Worm (Caenorhabditis elegans): ENCODE measurements around the gene srd-43.

The srd-43 gene

ce11 chrX:13264550-13264949, 41.1 kb downstream of the srd-43 start (continued):
- TF ChIP-seq daf-12 (tag; optimal IDR thresholded peaks at IDR 0.05) = no peak
- TF ChIP-seq pqm-1 (tag; optimal IDR thresholded peaks at IDR 0.05) = no peak
- TF ChIP-seq lsy-2 (tag; optimal IDR thresholded peaks at IDR 0.05) = no peak
- TF ChIP-seq dmd-9 (GFP tag; IDR thresholded peaks at IDR 0.05) = peak; percentile 77; the same call in 1 of the 2 replicates
- peak; percentile 80; the same call in 1 of the 2 replicates for TF ChIP-seq D1046.2 (GFP tag; IDR thresholded peaks at IDR 0.05)
- TF ChIP-seq nhr-11 (tag; optimal IDR thresholded peaks at IDR 0.05) = no peak
- TF ChIP-seq lin-38 (GFP tag; IDR thresholded peaks at IDR 0.05) = no peak
- TF ChIP-seq hif-1 (tag; optimal IDR thresholded peaks at IDR 0.05) = peak; percentile 33 to 51
- no peak for TF ChIP-seq set-16 (GFP tag; IDR thresholded peaks at IDR 0.05)
- TF ChIP-seq lin-13 (GFP tag; optimal IDR thresholded peaks at IDR 0.05) = peak; percentile 55
- peak; percentile 71 for TF ChIP-seq dmd-6 (GFP tag; IDR thresholded peaks at IDR 0.05)
- TF ChIP-seq php-3 (GFP tag; IDR thresholded peaks at IDR 0.05) = peak; percentile 76
- TF ChIP-seq egl-43 (GFP tag; IDR thresholded peaks at IDR 0.05) = peak; percentile 95
- TF ChIP-seq nhr-10 (tag; optimal IDR thresholded peaks at IDR 0.05) = no peak
- no peak for TF ChIP-seq Y5F2A.4 (GFP tag; optimal IDR thresholded peaks at IDR 0.05)
- TF ChIP-seq mes-2 (tag; optimal IDR thresholded peaks at IDR 0.05; ENCODE audit: poor library complexity, severe bottlenecking) = no peak
- peak; percentile 62 for TF ChIP-seq gei-8 (GFP tag; optimal IDR thresholded peaks at IDR 0.05)
- TF ChIP-seq daf-8 (GFP tag; IDR thresholded peaks at IDR 0.05) = 0 out of 2 replicates have a peak, but pooled peaks have one; percentile 58
- no peak for TF ChIP-seq ztf-11 (tag; optimal IDR thresholded peaks at IDR 0.05)
- no peak for TF ChIP-seq R02D3.7 (tag; optimal IDR thresholded peaks at IDR 0.05)
- TF ChIP-seq ceh-62 (tag; optimal IDR thresholded peaks at IDR 0.05) = no peak
- no peak for TF ChIP-seq nhr-25 (tag; optimal IDR thresholded peaks at IDR 0.05; ENCODE audit: borderline replicate concordance, insufficient read depth)
- peak; percentile 82 for TF ChIP-seq ZK337.2 (GFP tag; IDR thresholded peaks at IDR 0.05)
- no peak for TF ChIP-seq skn-1 (tag; optimal IDR thresholded peaks at IDR 0.05)
- no peak for TF ChIP-seq ceh-28 (tag; optimal IDR thresholded peaks at IDR 0.05)
- TF ChIP-seq nhr-77 (tag; optimal IDR thresholded peaks at IDR 0.05) = peak; percentile 22
- peak; percentile 60 for TF ChIP-seq spr-1 (tag; optimal IDR thresholded peaks at IDR 0.05)
- peak; percentile 94 for TF ChIP-seq lim-7 (GFP tag; IDR thresholded peaks at IDR 0.05)
- TF ChIP-seq ceh-82 (tag; optimal IDR thresholded peaks at IDR 0.05) = no peak
- peak; percentile 62; the same call in 1 of the 2 replicates for TF ChIP-seq Y105C5A.15 (GFP tag; IDR thresholded peaks at IDR 0.05)
- no peak for TF ChIP-seq nhr-76 (tag; optimal IDR thresholded peaks at IDR 0.05)
- peak; percentile 96 for TF ChIP-seq hmg-1.1 (GFP tag; IDR thresholded peaks at IDR 0.05)
- TF ChIP-seq lin-1 (GFP tag; IDR thresholded peaks at IDR 0.05) = peak; percentile 67; the same call in 1 of the 2 replicates
- peak; percentile 44; the same call in 1 of the 2 replicates for TF ChIP-seq ceh-44 (GFP tag; IDR thresholded peaks at IDR 0.05)
- TF ChIP-seq pha-4 (GFP tag; IDR thresholded peaks at IDR 0.05) = peak; percentile 89
- TF ChIP-seq pha-4 (tag; optimal IDR thresholded peaks at IDR 0.05) = no peak
- TF ChIP-seq jun-1 (tag; optimal IDR thresholded peaks at IDR 0.05) = peak; percentile 32
- TF ChIP-seq nhr-41 (GFP tag; IDR thresholded peaks at IDR 0.05) = peak; percentile 76; the same call in 1 of the 2 replicates
- peak; percentile 83 for TF ChIP-seq mdt-29 (GFP tag; IDR thresholded peaks at IDR 0.05)
- TF ChIP-seq nhr-111 (GFP tag; optimal IDR thresholded peaks at IDR 0.05) = peak; percentile 61
- TF ChIP-seq F49E8.2 (tag; optimal IDR thresholded peaks at IDR 0.05; ENCODE audit: borderline replicate concordance) = peak; percentile 39
- peak; percentile 65; the same call in 1 of the 2 replicates for TF ChIP-seq zfp-3 (GFP tag; conservative IDR thresholded peaks at IDR 0.05)
- TF ChIP-seq lin-39 (tag; optimal IDR thresholded peaks at IDR 0.05) = no peak
- TF ChIP-seq aha-1 (tag) = peak; percentile 98
- peak; percentile 64 for TF ChIP-seq rbr-2 (tag; optimal IDR thresholded peaks at IDR 0.05)
- peak; percentile 46 for TF ChIP-seq nhr-28 (tag; optimal IDR thresholded peaks at IDR 0.05)
- no peak for TF ChIP-seq nhr-6 (tag; optimal IDR thresholded peaks at IDR 0.05)
- peak; percentile 79; the same call in 1 of the 2 replicates for TF ChIP-seq mxl-2 (GFP tag; conservative IDR thresholded peaks at IDR 0.05)
- peak; percentile 90 for TF ChIP-seq madf-9 (GFP tag; conservative IDR thresholded peaks at IDR 0.05)
- no peak for TF ChIP-seq dpl-1 (GFP tag; optimal IDR thresholded peaks at IDR 0.05)
- peak; percentile 41 for TF ChIP-seq hlh-11 (tag; optimal IDR thresholded peaks at IDR 0.05)
